Worm (Caenorhabditis elegans) whole organism, young adult: ENCODE results near the gene Y59H11AM.1.

Experiments
- B0019.2 ChIP-seq: fragments of 200-800 bp; sonication (Bioruptor generic); conservative IDR thresholded peaks from 2 replicates; pipeline ENCODE4 v1.3.6; 2022; ENCODE audit warnings: missing genetic modification reagents, missing genetic modification characterization, missing compliant biosample characterization
- C06A6.2 ChIP-seq: fragments of 200-800 bp; sonication (Bioruptor generic); conservative IDR thresholded peaks from 2 replicates; pipeline ENCODE4 v1.3.6; 2022; ENCODE audit warnings: missing genetic modification characterization, missing compliant biosample characterization
- F10E7.11 ChIP-seq: sonication (generic microtip); optimal IDR thresholded peaks from 2 replicates; lab custom pipeline; 2017; ENCODE audit warnings: mild to moderate bottlenecking, missing genetic modification characterization, moderate library complexity, missing compliant biosample characterization
- F23B12.7 ChIP-seq: sonication (generic microtip); optimal IDR thresholded peaks from 2 replicates; lab custom pipeline; 2017; ENCODE audit warnings: missing genetic modification characterization, mild to moderate bottlenecking, missing compliant biosample characterization, antibody characterized with exemption, moderate library complexity; ENCODE audit not compliant: insufficient read depth
- F33H1.4 ChIP-seq: fragments of 200-800 bp; sonication (Bioruptor generic); IDR thresholded peaks from 2 replicates; pipeline ENCODE4 v1.3.6; 2022; ENCODE audit warnings: missing genetic modification reagents, missing genetic modification characterization, missing compliant biosample characterization
- F49E8.2 ChIP-seq: sonication (generic microtip); optimal IDR thresholded peaks from 3 replicates; lab custom pipeline; 2017; ENCODE audit warnings: missing genetic modification characterization, mild to moderate bottlenecking, missing compliant biosample characterization, antibody characterized with exemption, moderate library complexity; ENCODE audit not compliant: insufficient read depth
- F57C9.4 ChIP-seq: sonication (generic microtip); optimal IDR thresholded peaks from 2 replicates; lab custom pipeline; 2017; ENCODE audit warnings: mild to moderate bottlenecking, missing genetic modification characterization, missing compliant biosample characterization
- K11D2.4 ChIP-seq: fragments of 200-800 bp; sonication (Bioruptor generic); IDR thresholded peaks from 2 replicates; pipeline ENCODE4 v1.3.6; 2022; ENCODE audit warnings: missing genetic modification reagents, missing genetic modification characterization, missing compliant biosample characterization
- K12H6.12 ChIP-seq: fragments of 200-800 bp; sonication (Bioruptor generic); optimal IDR thresholded peaks from 2 replicates; lab custom pipeline; 2018; ENCODE audit warnings: mild to moderate bottlenecking, missing genetic modification characterization, missing compliant biosample characterization
- T07F8.4 ChIP-seq: sonication (generic microtip); optimal IDR thresholded peaks from 2 replicates; lab custom pipeline; 2016; ENCODE audit warnings: mild to moderate bottlenecking, missing genetic modification characterization, moderate library complexity, missing compliant biosample characterization
- Y53G8AR.9 ChIP-seq: fragments of 200-800 bp; sonication (Bioruptor generic); conservative IDR thresholded peaks from 2 replicates; pipeline ENCODE4 v1.3.6; 2022; ENCODE audit warnings: missing genetic modification reagents, missing genetic modification characterization, missing compliant biosample characterization
- Y56A3A.18 ChIP-seq: fragments of 200-800 bp; sonication (Bioruptor generic); IDR thresholded peaks from 2 replicates; pipeline ENCODE4 v1.3.6; 2022; ENCODE audit warnings: missing genetic modification reagents, missing genetic modification characterization, missing compliant biosample characterization
- Y95B8A.8 ChIP-seq: fragments of 200-800 bp; sonication (Bioruptor generic); IDR thresholded peaks from 2 replicates; pipeline ENCODE4 v1.3.6; 2022; ENCODE audit warnings: missing genetic modification reagents, missing genetic modification characterization, missing compliant biosample characterization
- ZK185.1 ChIP-seq: sonication (generic microtip); optimal IDR thresholded peaks from 2 replicates; lab custom pipeline; 2016; ENCODE audit warnings: mild to moderate bottlenecking, missing genetic modification characterization, missing compliant biosample characterization; ENCODE audit not compliant: poor library complexity, severe bottlenecking
- aptf-2 ChIP-seq: fragments of 200-800 bp; sonication (Bioruptor generic); conservative IDR thresholded peaks from 2 replicates; pipeline ENCODE4 v1.3.6; 2022; ENCODE audit warnings: missing genetic modification reagents, missing genetic modification characterization, missing compliant biosample characterization
- attf-5 ChIP-seq: fragments of 200-800 bp; sonication (Bioruptor generic); optimal IDR thresholded peaks from 2 replicates; lab custom pipeline; 2018; ENCODE audit warnings: mild to moderate bottlenecking, missing genetic modification characterization, missing compliant biosample characterization
- attf-6 ChIP-seq: fragments of 200-800 bp; sonication (Bioruptor generic); IDR thresholded peaks from 2 replicates; pipeline ENCODE4 v1.3.6; 2022; ENCODE audit warnings: missing genetic modification reagents, missing genetic modification characterization, missing compliant biosample characterization
- cebp-1 ChIP-seq, 2 experiments: fragments of 200-800 bp in 1 of 2; sonication (Bioruptor generic) in 1 of 2; sonication (generic microtip) in 1 of 2; IDR thresholded peaks in 1 of 2; optimal IDR thresholded peaks in 1 of 2; 2 replicates each; pipeline versions ENCODE4 v1.3.6 to Lab custom; 2017 to 2022; ENCODE audit warnings: missing compliant biosample characterization in 2 of 2, missing genetic modification characterization in 2 of 2, mild to moderate bottlenecking in 1 of 2, missing genetic modification reagents in 1 of 2, moderate library complexity in 1 of 2
- cebp-2 ChIP-seq: fragments of 200-800 bp; sonication (Bioruptor generic); IDR thresholded peaks from 2 replicates; pipeline ENCODE4 v1.3.6; 2022; ENCODE audit warnings: missing genetic modification characterization, missing compliant biosample characterization
- ceh-100 ChIP-seq: fragments of 200-800 bp; sonication (Bioruptor generic); IDR thresholded peaks from 2 replicates; pipeline ENCODE4 v1.3.6; 2022; ENCODE audit warnings: missing genetic modification reagents, missing genetic modification characterization, missing compliant biosample characterization
- ceh-27 ChIP-seq: fragments of 200-800 bp; sonication (Bioruptor generic); optimal IDR thresholded peaks from 2 replicates; lab custom pipeline; 2018; ENCODE audit warnings: mild to moderate bottlenecking, missing genetic modification characterization, moderate library complexity, missing compliant biosample characterization
- ceh-40 ChIP-seq: fragments of 200-800 bp; sonication (Bioruptor generic); IDR thresholded peaks from 2 replicates; pipeline ENCODE4 v1.3.6; 2022; ENCODE audit warnings: missing genetic modification characterization, missing compliant biosample characterization
- ceh-79 ChIP-seq: sonication (generic microtip); optimal IDR thresholded peaks from 2 replicates; lab custom pipeline; 2017; ENCODE audit warnings: mild to moderate bottlenecking, missing genetic modification characterization, missing compliant biosample characterization
- die-1 ChIP-seq: sonication (generic microtip); optimal IDR thresholded peaks from 2 replicates; lab custom pipeline; 2016; ENCODE audit warnings: missing genotype, mild to moderate bottlenecking, missing genetic modification characterization, missing compliant biosample characterization
- dpff-1 ChIP-seq: sonication (generic microtip); optimal IDR thresholded peaks from 2 replicates; lab custom pipeline; 2017; ENCODE audit warnings: mild to moderate bottlenecking, missing genetic modification characterization, missing compliant biosample characterization
- ekl-4 ChIP-seq: fragments of 200-800 bp; sonication (Bioruptor generic); IDR thresholded peaks from 2 replicates; pipeline ENCODE4 v1.3.6; 2022; ENCODE audit warnings: missing genetic modification reagents, missing genetic modification characterization, missing compliant biosample characterization
- ets-4 ChIP-seq: fragments of 200-800 bp; sonication (Bioruptor generic); optimal IDR thresholded peaks from 2 replicates; lab custom pipeline; 2018; ENCODE audit warnings: mild to moderate bottlenecking, missing genetic modification characterization, missing compliant biosample characterization
- fkh-3 ChIP-seq: sonication (generic microtip); optimal IDR thresholded peaks from 2 replicates; lab custom pipeline; 2016; ENCODE audit warnings: mild to moderate bottlenecking, missing genetic modification characterization, missing compliant biosample characterization
- gei-17 ChIP-seq: fragments of 200-800 bp; sonication (Bioruptor generic); optimal IDR thresholded peaks from 2 replicates; lab custom pipeline; 2018; ENCODE audit warnings: mild to moderate bottlenecking, missing genetic modification characterization, missing compliant biosample characterization
- hrde-1 ChIP-seq: sonication (generic microtip); optimal IDR thresholded peaks from 2 replicates; lab custom pipeline; 2016; ENCODE audit warnings: missing genetic modification characterization, mild to moderate bottlenecking, missing compliant biosample characterization, moderate library complexity, missing genotype, missing genetic modification reagents, borderline replicate concordance
- lin-26 ChIP-seq: fragments of 200-800 bp; sonication (Bioruptor generic); IDR thresholded peaks from 2 replicates; pipeline ENCODE4 v1.3.6; 2022; ENCODE audit warnings: missing genetic modification reagents, missing genetic modification characterization, missing compliant biosample characterization
- lin-35 ChIP-seq, 3 experiments: fragments of 150-350 bp in 2 of 3; sonication (generic microtip) in 1 of 3; optimal IDR thresholded peaks; 2 replicates each; lab custom pipeline; 2014 to 2018; ENCODE audit warnings: missing biosample characterization in 3 of 3, missing genetic modification characterization in 3 of 3, missing genetic modification reagents in 3 of 3
- lsl-1 ChIP-seq: fragments of 200-800 bp; sonication (Bioruptor generic); optimal IDR thresholded peaks from 2 replicates; lab custom pipeline; 2018; ENCODE audit warnings: mild to moderate bottlenecking, missing genetic modification characterization, moderate library complexity, missing compliant biosample characterization
- madf-10 ChIP-seq: sonication (generic microtip); optimal IDR thresholded peaks from 2 replicates; lab custom pipeline; 2016; ENCODE audit warnings: mild to moderate bottlenecking, missing genetic modification characterization, missing compliant biosample characterization
- madf-3 ChIP-seq: fragments of 200-800 bp; sonication (Bioruptor generic); IDR thresholded peaks from 2 replicates; pipeline ENCODE4 v1.3.6; 2022; ENCODE audit warnings: missing genetic modification reagents, missing genetic modification characterization, missing compliant biosample characterization
- nhr-80 ChIP-seq: sonication (generic microtip); optimal IDR thresholded peaks from 2 replicates; lab custom pipeline; 2016; ENCODE audit warnings: missing genetic modification characterization, missing compliant biosample characterization
- repo-1 ChIP-seq: sonication (generic microtip); optimal IDR thresholded peaks from 2 replicates; lab custom pipeline; 2017; ENCODE audit warnings: mild to moderate bottlenecking, missing genetic modification characterization, missing compliant biosample characterization
- sea-2 ChIP-seq: fragments of 200-800 bp; sonication (Bioruptor generic); IDR thresholded peaks from 2 replicates; pipeline ENCODE4 v1.3.6; 2022; ENCODE audit warnings: missing genetic modification characterization, missing compliant biosample characterization
- snpc-1.1 ChIP-seq: sonication (generic microtip); optimal IDR thresholded peaks from 2 replicates; lab custom pipeline; 2017; ENCODE audit warnings: missing genetic modification characterization, mild to moderate bottlenecking, missing compliant biosample characterization, antibody characterized with exemption, moderate library complexity, missing genotype, missing genetic modification reagents; ENCODE audit not compliant: insufficient read depth
- snpc-3.4 ChIP-seq: sonication (generic microtip); optimal IDR thresholded peaks from 2 replicates; lab custom pipeline; 2017; ENCODE audit warnings: missing genetic modification characterization, mild to moderate bottlenecking, missing compliant biosample characterization, antibody characterized with exemption, moderate library complexity, missing genotype, missing genetic modification reagents
- tbx-9 ChIP-seq: sonication (generic microtip); optimal IDR thresholded peaks from 2 replicates; lab custom pipeline; 2016; ENCODE audit warnings: borderline replicate concordance, missing genetic modification characterization, inconsistent platforms, missing compliant biosample characterization
- ztf-3 ChIP-seq: fragments of 200-800 bp; sonication (Bioruptor generic); optimal IDR thresholded peaks from 2 replicates; lab custom pipeline; 2018; ENCODE audit warnings: mild to moderate bottlenecking, missing genetic modification characterization, missing compliant biosample characterization

Y59H11AM.1 gene

ce11 chrIV:8602877-8603276 lies 31.6 kb downstream of the Y59H11AM.1 start, which contains the start of gene Y59H11AR.10:
TSS of gene Y59H11AR.10 (plus strand) at chrIV:8603177.
- TF ChIP-seq C06A6.2 (GFP tag; lab: Robert Waterston, UW) (no peak), fkh-3 (no peak), dpff-1 (tag; lab: Kevin White, UChicago) (no peak), aptf-2 (GFP tag; lab: Robert Waterston, UW) (no peak), madf-3 (GFP tag; lab: Robert Waterston, UW) (no peak), attf-5 (GFP tag; lab: Kevin White, UChicago) (no peak), F57C9.4 (tag; lab: Kevin White, UChicago) (no peak)

DNA sequence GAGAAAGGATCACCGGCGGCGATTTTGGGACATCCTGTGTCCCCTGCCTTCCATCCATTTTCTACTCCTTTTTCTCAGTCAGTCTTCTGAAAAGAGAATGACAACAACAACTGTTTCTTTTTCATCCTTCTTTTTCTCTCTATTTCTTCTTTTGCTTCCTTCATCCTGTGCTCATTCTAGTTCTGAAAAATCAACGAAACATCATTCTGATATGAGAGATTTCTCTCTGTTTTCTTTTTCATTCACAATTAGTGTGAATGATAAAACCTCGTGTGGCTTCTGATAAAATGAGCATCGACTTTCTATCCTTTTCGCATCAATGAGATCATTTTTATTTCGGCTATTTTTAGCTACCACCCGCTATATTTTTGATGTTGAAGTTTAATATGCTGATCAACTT lies 34.0 kb downstream of the Y59H11AM.1 start:
- no peak for TF ChIP-seq ekl-4 (GFP tag; lab: Robert Waterston, UW)
- TF ChIP-seq F10E7.11, result no peak
- no peak for TF ChIP-seq F23B12.7 (tag; lab: Kevin White, UChicago)
- no peak for TF ChIP-seq ceh-79 (tag; lab: Kevin White, UChicago)
- TF ChIP-seq K12H6.12 (tag; lab: Kevin White, UChicago), result no peak
- TF ChIP-seq snpc-1.1, result no peak
- TF ChIP-seq snpc-3.4 (tag; lab: Kevin White, UChicago), result no peak
- no peak for TF ChIP-seq ceh-40 (GFP tag; lab: Robert Waterston, UW)
- no peak for TF ChIP-seq repo-1 (tag; lab: Kevin White, UChicago)
- no peak for TF ChIP-seq Y56A3A.18 (GFP tag; lab: Robert Waterston, UW)
- TF ChIP-seq lin-26 (GFP tag; lab: Robert Waterston, UW), result no peak
- TF ChIP-seq tbx-9 (tag; lab: Kevin White, UChicago), result no peak
- TF ChIP-seq cebp-1 (GFP tag; IDR thresholded peaks at IDR 0.05; lab: Robert Waterston, UW), result no peak
- TF ChIP-seq cebp-1 (tag; optimal IDR thresholded peaks at IDR 0.05; lab: Kevin White, UChicago), result no peak
- TF ChIP-seq ceh-27 (GFP tag; lab: Kevin White, UChicago), result no peak
- TF ChIP-seq ZK185.1, result no peak
- no peak for TF ChIP-seq nhr-80 (tag; lab: Kevin White, UChicago)
- TF ChIP-seq madf-3 (GFP tag; lab: Robert Waterston, UW), result no peak
- TF ChIP-seq K11D2.4 (GFP tag; lab: Robert Waterston, UW), result no peak
- TF ChIP-seq F49E8.2 (tag; lab: Kevin White, UChicago), result no peak

DNA sequence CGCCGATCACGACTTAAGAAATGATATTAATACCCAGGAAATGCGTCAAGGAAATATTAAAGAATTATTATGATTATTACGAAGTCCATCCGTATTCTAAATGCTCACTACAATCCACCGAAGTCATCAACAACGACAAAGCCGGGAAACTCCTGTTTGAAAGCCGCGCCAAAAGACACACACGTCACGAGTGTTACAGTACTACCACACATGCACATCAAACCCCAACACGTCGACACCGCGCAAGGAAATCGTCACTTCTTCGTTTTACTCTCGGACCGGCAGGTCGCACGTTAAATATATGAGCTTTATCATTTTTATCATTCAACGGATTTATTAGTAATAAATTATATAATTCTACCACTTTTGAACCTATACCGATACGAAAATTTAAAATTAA lies 36.2 kb downstream of the Y59H11AM.1 start:
- TF ChIP-seq lsl-1, result peak; percentile 54
- TF ChIP-seq F33H1.4 (GFP tag; lab: Robert Waterston, UW), result peak; percentile 73

ce11 chrIV:8608204-8608603 lies 37.0 kb downstream of the Y59H11AM.1 start:
- TF ChIP-seq B0019.2 (GFP tag; lab: Robert Waterston, UW), result no peak
- TF ChIP-seq cebp-2 (GFP tag; lab: Robert Waterston, UW), result no peak
- no peak for TF ChIP-seq hrde-1 (tag; lab: Kevin White, UChicago)
- no peak for TF ChIP-seq gei-17 (GFP tag; lab: Kevin White, UChicago)
- no peak for TF ChIP-seq lin-26 (GFP tag; lab: Robert Waterston, UW)
- TF ChIP-seq ceh-100 (GFP tag; lab: Robert Waterston, UW), result no peak
- no peak for TF ChIP-seq attf-6 (GFP tag; lab: Robert Waterston, UW)
- no peak for TF ChIP-seq Y95B8A.8
- TF ChIP-seq F23B12.7 (tag; lab: Kevin White, UChicago), result no peak
- TF ChIP-seq ztf-3 (GFP tag; lab: Kevin White, UChicago), result no peak
- TF ChIP-seq Y53G8AR.9 (GFP tag; lab: Robert Waterston, UW), result no peak
- TF ChIP-seq sea-2 (GFP tag; lab: Robert Waterston, UW), result no peak
- no peak for TF ChIP-seq madf-10 (tag; lab: Kevin White, UChicago)
- no peak for TF ChIP-seq ets-4 (GFP tag; lab: Kevin White, UChicago)
- TF ChIP-seq nhr-80 (tag; lab: Kevin White, UChicago), result no peak
- TF ChIP-seq die-1 (tag; lab: Kevin White, UChicago), result no peak
- TF ChIP-seq T07F8.4 (tag; lab: Kevin White, UChicago), result no peak
- no peak for TF ChIP-seq lin-35 (GFP tag; optimal IDR thresholded peaks at IDR 0.05; lab: Kevin White, UChicago)
